Fruit fly (Drosophila melanogaster) whole organism, wandering third instar larva: Measurements from ENCODE around the gene mAcon2.

ENCODE experiments used
- Abd-B ChIP-seq: fragments of >200 bp; optimal IDR thresholded peaks from 2 replicates; lab custom pipeline; 2017; ENCODE audit warnings: missing biosample characterization, missing genetic modification characterization
- CG9705 ChIP-seq: fragments of 200-800 bp; sonication (Bioruptor generic); optimal IDR thresholded peaks from 2 replicates; lab custom pipeline; 2018; ENCODE audit warnings: missing biosample characterization, mild to moderate bottlenecking, missing genetic modification characterization
- CrebA ChIP-seq: fragments of 200-800 bp; sonication (Bioruptor generic); optimal IDR thresholded peaks from 2 replicates; lab custom pipeline; 2016; ENCODE audit warnings: missing biosample characterization, mild to moderate bottlenecking, missing genetic modification characterization, borderline replicate concordance
- Dfd ChIP-seq: fragments of >200 bp; optimal IDR thresholded peaks from 2 replicates; lab custom pipeline; 2017; ENCODE audit warnings: missing biosample characterization, missing genetic modification characterization
- Dif ChIP-seq: fragments of 200-275, 200-300 bp; sonication (Bioruptor generic); optimal IDR thresholded peaks from 2 replicates; lab custom pipeline; 2018; ENCODE audit warnings: missing biosample characterization, missing genetic modification characterization; ENCODE audit not compliant: partially characterized antibody
- HLH106 ChIP-seq: fragments of 200-800 bp; optimal IDR thresholded peaks from 3 replicates; lab custom pipeline; 2019; ENCODE audit warnings: missing biosample characterization, mild to moderate bottlenecking, missing genetic modification characterization, moderate library complexity
- Hnf4 ChIP-seq: fragments of 200-800 bp; sonication (Bioruptor generic); optimal IDR thresholded peaks from 2 replicates; lab custom pipeline; 2016; ENCODE audit warnings: missing biosample characterization, mild to moderate bottlenecking, missing genetic modification characterization
- Hr78 ChIP-seq: fragments of >200 bp; optimal IDR thresholded peaks from 2 replicates; lab custom pipeline; 2017; ENCODE audit warnings: missing biosample characterization, missing genetic modification characterization
- Jra ChIP-seq: sonication (Bioruptor generic); optimal IDR thresholded peaks from 2 replicates; lab custom pipeline; 2016; ENCODE audit warnings: missing biosample characterization, missing genetic modification characterization
- Mio ChIP-seq: sonication (Bioruptor generic); optimal IDR thresholded peaks from 2 replicates; lab custom pipeline; 2016; ENCODE audit warnings: missing biosample characterization, missing genetic modification characterization
- Myc ChIP-seq: fragments of >200 bp; optimal IDR thresholded peaks from 2 replicates; lab custom pipeline; 2017
- N ChIP-seq: fragments of >200 bp; optimal IDR thresholded peaks from 2 replicates; lab custom pipeline; 2018; ENCODE audit warnings: missing biosample characterization, missing external identifiers, missing genetic modification characterization
- OdsH ChIP-seq: fragments of 200-800 bp; sonication (Bioruptor generic); optimal IDR thresholded peaks from 2 replicates; lab custom pipeline; 2016; ENCODE audit warnings: missing biosample characterization, mild to moderate bottlenecking, missing genetic modification characterization
- Rel ChIP-seq, 2 experiments: fragments of 200-800 bp; sonication (Bioruptor generic) in 1 of 2; optimal IDR thresholded peaks; 2 replicates in 1 of 2; 3 replicates in 1 of 2; lab custom pipeline; 2016 to 2019; ENCODE audit warnings: mild to moderate bottlenecking in 2 of 2, missing biosample characterization in 2 of 2, missing genetic modification characterization in 2 of 2, moderate library complexity in 1 of 2
- br ChIP-seq: fragments of 200-800 bp; sonication (Bioruptor generic); optimal IDR thresholded peaks from 2 replicates; lab custom pipeline; 2016; ENCODE audit warnings: missing biosample characterization, missing genetic modification characterization
- brk ChIP-seq: fragments of 200-800 bp; sonication (Bioruptor generic); optimal IDR thresholded peaks from 2 replicates; lab custom pipeline; 2016; ENCODE audit warnings: missing biosample characterization, mild to moderate bottlenecking, missing genetic modification characterization
- dl ChIP-seq, 2 experiments: fragments of 175-275, 200-275 bp in 1 of 2; fragments of 200-275 bp in 1 of 2; sonication (Bioruptor generic); optimal IDR thresholded peaks; lab custom pipeline; 2018; ENCODE audit warnings: mild to moderate bottlenecking in 2 of 2, missing biosample characterization in 2 of 2, missing genetic modification characterization in 2 of 2, moderate library complexity in 2 of 2; ENCODE audit not compliant: partially characterized antibody in 2 of 2, insufficient read depth in 1 of 2
- dmrt93B ChIP-seq: fragments of 200-800 bp; sonication (Bioruptor generic); optimal IDR thresholded peaks from 2 replicates; lab custom pipeline; 2018; ENCODE audit warnings: missing biosample characterization, mild to moderate bottlenecking, missing genetic modification characterization
- dsf ChIP-seq: sonication (Bioruptor generic); optimal IDR thresholded peaks from 2 replicates; lab custom pipeline; 2016; ENCODE audit warnings: missing biosample characterization, missing genetic modification characterization, borderline replicate concordance
- foxo ChIP-seq, 2 experiments: fragments of 200-800 bp; sonication (Bioruptor generic); optimal IDR thresholded peaks; 2 replicates in 1 of 2; 3 replicates in 1 of 2; lab custom pipeline; 2016 to 2017; ENCODE audit warnings: missing biosample characterization in 2 of 2, missing genetic modification characterization in 2 of 2
- fru ChIP-seq: fragments of 200-800 bp; sonication (Bioruptor generic); optimal IDR thresholded peaks from 3 replicates; lab custom pipeline; 2016; ENCODE audit warnings: missing biosample characterization, mild to moderate bottlenecking, missing genetic modification characterization
- h ChIP-seq: fragments of 200-800 bp; sonication (Bioruptor generic); optimal IDR thresholded peaks from 3 replicates; lab custom pipeline; 2016; ENCODE audit warnings: missing biosample characterization, mild to moderate bottlenecking, missing genetic modification characterization
- jim ChIP-seq: fragments of 175-275, 200-325 bp; sonication (Bioruptor generic); optimal IDR thresholded peaks from 2 replicates; lab custom pipeline; 2016; ENCODE audit warnings: missing biosample characterization, mild to moderate bottlenecking, missing genetic modification characterization
- lola ChIP-seq: fragments of >200 bp; optimal IDR thresholded peaks from 2 replicates; lab custom pipeline; 2017; ENCODE audit warnings: missing biosample characterization, missing genetic modification characterization
- pan ChIP-seq: fragments of >200 bp; optimal IDR thresholded peaks from 2 replicates; lab custom pipeline; 2017
- psq ChIP-seq: fragments of 200-800 bp; sonication (Bioruptor generic); optimal IDR thresholded peaks from 3 replicates; lab custom pipeline; 2017; ENCODE audit warnings: missing biosample characterization, mild to moderate bottlenecking, missing genetic modification characterization, moderate library complexity
- rgr ChIP-seq: fragments of 200-800 bp; sonication (Bioruptor generic); optimal IDR thresholded peaks from 3 replicates; lab custom pipeline; 2016; ENCODE audit warnings: missing biosample characterization, mild to moderate bottlenecking, missing genetic modification characterization
- sage ChIP-seq: fragments of 200-800 bp; sonication (Bioruptor generic); optimal IDR thresholded peaks from 2 replicates; lab custom pipeline; 2016; ENCODE audit warnings: missing biosample characterization, mild to moderate bottlenecking, missing genetic modification characterization
- sv ChIP-seq: fragments of 200-800 bp; sonication (Bioruptor generic); optimal IDR thresholded peaks from 3 replicates; lab custom pipeline; 2016; ENCODE audit warnings: missing biosample characterization, missing genetic modification characterization
- tai ChIP-seq: sonication (Bioruptor generic); optimal IDR thresholded peaks from 2 replicates; lab custom pipeline; 2016; ENCODE audit warnings: missing biosample characterization, missing genetic modification characterization
- woc ChIP-seq: sonication (Bioruptor generic); optimal IDR thresholded peaks from 2 replicates; lab custom pipeline; 2016; ENCODE audit warnings: missing biosample characterization, mild to moderate bottlenecking, missing genetic modification characterization

The mAcon2 gene

dm6 chr3R:11136877-11137276, at the start of gene mAcon2:
Gene mAcon2 (plus strand): TSS chr3R:11137177.
- no peak for TF ChIP-seq Rel (GFP tag; optimal IDR thresholded peaks at IDR 0.05; lab: Kevin White, UChicago)
- TF ChIP-seq Rel (tag; optimal IDR thresholded peaks at IDR 0.05; lab: Kevin White, UChicago) = no peak
- TF ChIP-seq rgr = no peak
- TF ChIP-seq h (GFP tag; lab: Kevin White, UChicago) = no peak

- no peak for TF ChIP-seq Hr78 (GFP tag; lab: Kevin White, UChicago)
- no peak for TF ChIP-seq Dif (GFP tag; lab: Kevin White, UChicago)
- no peak for TF ChIP-seq rgr
- TF ChIP-seq foxo (GFP tag; optimal IDR thresholded peaks at IDR 0.05; lab: Kevin White, UChicago) = no peak
- TF ChIP-seq HLH106 (tag; lab: Kevin White, UChicago) = no peak
- TF ChIP-seq sage = no peak
- TF ChIP-seq dl (GFP tag; optimal IDR thresholded peaks at IDR 0.05; lab: Kevin White, UChicago; ENCODE audit: insufficient read depth in 1 of 2, partially characterized antibody in 2 of 2) = no peak
- TF ChIP-seq h (GFP tag; lab: Kevin White, UChicago) = no peak
- no peak for TF ChIP-seq Abd-B
- TF ChIP-seq lola (GFP tag; lab: Kevin White, UChicago) = no peak
- no peak for TF ChIP-seq brk (GFP tag; lab: Kevin White, UChicago)
- TF ChIP-seq psq (GFP tag; lab: Kevin White, UChicago) = no peak
- no peak for TF ChIP-seq woc
- TF ChIP-seq tai (GFP tag; lab: Kevin White, UChicago) = no peak
- no peak for TF ChIP-seq jim (GFP tag; lab: Kevin White, UChicago)
- TF ChIP-seq Mio (GFP tag; lab: Kevin White, UChicago) = no peak
- TF ChIP-seq sv (GFP tag; lab: Kevin White, UChicago) = no peak
- TF ChIP-seq CrebA (GFP tag; lab: Kevin White, UChicago) = no peak
- TF ChIP-seq Myc = no peak
- no peak for TF ChIP-seq dsf (GFP tag; lab: Kevin White, UChicago)
- TF ChIP-seq, all 38 proteins: peak for 0
Observed at dm6 chr3R:11088120-11088519, 48.9 kb upstream of the mAcon2 start, which contains the start of gene CG43449. Gene CG43449 (plus strand): TSS chr3R:11088420.

- TF ChIP-seq pan (lab: Kevin White, UChicago) = no peak
- no peak for TF ChIP-seq CG9705 (GFP tag; lab: Kevin White, UChicago)
- TF ChIP-seq foxo (GFP tag; optimal IDR thresholded peaks at IDR 0.05; lab: Kevin White, UChicago) = no peak
- no peak for TF ChIP-seq dmrt93B
- TF ChIP-seq HLH106 (tag; lab: Kevin White, UChicago) = no peak
- no peak for TF ChIP-seq tai (GFP tag; lab: Kevin White, UChicago)
- no peak for TF ChIP-seq Dif (GFP tag; lab: Kevin White, UChicago)
- no peak for TF ChIP-seq CrebA (GFP tag; lab: Kevin White, UChicago)
- TF ChIP-seq Jra = no peak
- no peak for TF ChIP-seq Dfd (GFP tag; lab: Kevin White, UChicago)
- no peak for TF ChIP-seq OdsH (GFP tag; lab: Kevin White, UChicago)
- TF ChIP-seq br = no peak
- no peak for TF ChIP-seq Mio (GFP tag; lab: Kevin White, UChicago)
- TF ChIP-seq, all 38 proteins: peak for 0
Observed at dm6 chr3R:11115606-11116005, 21.4 kb upstream of the mAcon2 start, which contains the start of gene SdhCL. Gene SdhCL (minus strand): TSS chr3R:11115706.

DNA sequence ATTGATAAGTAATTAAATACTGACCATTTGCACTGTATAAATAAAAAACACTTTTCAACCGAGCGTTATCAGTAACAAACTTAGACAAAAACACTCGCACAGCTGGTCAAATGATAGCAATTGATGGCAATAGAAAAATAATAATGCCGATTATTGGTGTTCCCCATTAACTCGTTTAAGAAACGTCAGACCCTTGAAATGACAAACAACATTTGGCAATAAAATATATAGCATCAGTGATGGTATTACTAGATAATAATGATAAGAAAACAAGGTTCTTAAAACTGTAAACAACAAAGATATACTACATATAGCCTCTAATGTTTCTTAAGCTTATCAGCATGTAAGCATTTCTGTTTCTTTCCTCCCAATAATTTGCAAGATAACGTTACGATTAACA, 10.6 kb upstream of the mAcon2 start:
- no peak for TF ChIP-seq h (GFP tag; lab: Kevin White, UChicago)
- TF ChIP-seq Myc = no peak
- TF ChIP-seq Hnf4 (GFP tag; lab: Kevin White, UChicago) = no peak
- no peak for TF ChIP-seq N (GFP tag; lab: Kevin White, UChicago)
- TF ChIP-seq rgr = no peak
- no peak for TF ChIP-seq Rel (GFP tag; optimal IDR thresholded peaks at IDR 0.05; lab: Kevin White, UChicago)
- peak; percentile 68 for TF ChIP-seq Rel (tag; optimal IDR thresholded peaks at IDR 0.05; lab: Kevin White, UChicago)
- no peak for TF ChIP-seq sv (GFP tag; lab: Kevin White, UChicago)
- no peak for TF ChIP-seq br
- TF ChIP-seq Dif (GFP tag; lab: Kevin White, UChicago) = no peak
- TF ChIP-seq fru (GFP tag; lab: Kevin White, UChicago) = peak; percentile 63
- no peak for TF ChIP-seq Dfd (GFP tag; lab: Kevin White, UChicago)
- no peak for TF ChIP-seq Abd-B
- TF ChIP-seq dl (GFP tag; optimal IDR thresholded peaks at IDR 0.05; lab: Kevin White, UChicago; ENCODE audit: insufficient read depth in 1 of 2, partially characterized antibody in 2 of 2) = no peak
- TF ChIP-seq Mio (GFP tag; lab: Kevin White, UChicago) = no peak
- TF ChIP-seq dmrt93B = no peak
